Fruit fly (Drosophila melanogaster) whole organism, embryonic: ENCODE measurements around the gene Doc1.

Experiments
- Awh ChIP-seq: fragments of 200-800 bp; sonication (Bioruptor generic); IDR thresholded peaks from 2 replicates; pipeline ENCODE4, ENCODE4 v1.3.6; 2022; ENCODE audit warnings: missing biosample characterization, missing genetic modification characterization
- CG10543 ChIP-seq: fragments of 200-800 bp; sonication (Bioruptor generic); optimal IDR thresholded peaks from 3 replicates; lab custom pipeline; 2017; ENCODE audit warnings: missing biosample characterization, mild to moderate bottlenecking, missing genetic modification characterization, moderate library complexity
- CG10959 ChIP-seq: fragments of 200-800 bp; sonication (Bioruptor generic); IDR thresholded peaks from 2 replicates; pipeline ENCODE4 v1.3.6; 2022; ENCODE audit warnings: missing biosample characterization, missing genetic modification characterization
- CG12659 ChIP-seq: fragments of 200-800 bp; sonication (Bioruptor generic); optimal IDR thresholded peaks from 3 replicates; lab custom pipeline; 2017; ENCODE audit warnings: mild to moderate bottlenecking, missing biosample characterization, missing genetic modification reagents, missing genetic modification characterization
- CG12769 ChIP-seq: fragments of 200-800 bp; sonication (Bioruptor generic); optimal IDR thresholded peaks from 2 replicates; lab custom pipeline; 2019; ENCODE audit warnings: missing biosample characterization, mild to moderate bottlenecking, missing genetic modification characterization, moderate library complexity
- CG13894 ChIP-seq: fragments of 200-800 bp; sonication (Bioruptor generic); optimal IDR thresholded peaks from 3 replicates; lab custom pipeline; 2018; ENCODE audit warnings: missing biosample characterization, mild to moderate bottlenecking, missing genetic modification characterization, moderate library complexity
- CG15011 ChIP-seq: fragments of 200-800 bp; sonication (Bioruptor generic); optimal IDR thresholded peaks from 3 replicates; lab custom pipeline; 2018; ENCODE audit warnings: missing biosample characterization, mild to moderate bottlenecking, missing genetic modification characterization
- CG17361 ChIP-seq: fragments of 200-800 bp; sonication (Bioruptor generic); IDR thresholded peaks from 3 replicates; pipeline ENCODE4 v1.3.6; 2022; ENCODE audit warnings: missing biosample characterization, missing genetic modification characterization
- CG30431 ChIP-seq: fragments of 200-800 bp; sonication (Bioruptor generic); optimal IDR thresholded peaks from 2 replicates; lab custom pipeline; 2017; ENCODE audit warnings: missing biosample characterization, missing genetic modification characterization
- CG3281 ChIP-seq: fragments of 200-800 bp; sonication (Bioruptor generic); optimal IDR thresholded peaks from 3 replicates; lab custom pipeline; 2017; ENCODE audit warnings: missing biosample characterization, mild to moderate bottlenecking, missing genetic modification characterization
- CG5245 ChIP-seq: fragments of 200-800 bp; sonication (Bioruptor generic); optimal IDR thresholded peaks from 3 replicates; lab custom pipeline; 2016; ENCODE audit warnings: missing biosample characterization, missing genetic modification characterization
- CG7987 ChIP-seq: fragments of 200-800 bp; sonication (Bioruptor generic); optimal IDR thresholded peaks from 2 replicates; lab custom pipeline; 2018; ENCODE audit warnings: missing biosample characterization, mild to moderate bottlenecking, missing genetic modification characterization, moderate library complexity
- D19A ChIP-seq: fragments of 200-800 bp; optimal IDR thresholded peaks from 3 replicates; lab custom pipeline; 2019; ENCODE audit warnings: missing biosample characterization, mild to moderate bottlenecking, missing genetic modification characterization, moderate library complexity
- D19B ChIP-seq: fragments of 200-800 bp; sonication (Bioruptor generic); optimal IDR thresholded peaks from 2 replicates; lab custom pipeline; 2017; ENCODE audit warnings: missing biosample characterization, mild to moderate bottlenecking, missing genetic modification characterization
- E2f1 ChIP-seq: fragments of 200-800 bp; sonication (Bioruptor generic); IDR thresholded peaks from 2 replicates; pipeline ENCODE4 v1.3.6; 2022; ENCODE audit warnings: missing biosample characterization, missing genetic modification characterization
- Elba2 ChIP-seq: fragments of 200-800 bp; sonication (Bioruptor generic); optimal IDR thresholded peaks from 3 replicates; lab custom pipeline; 2016; ENCODE audit warnings: missing biosample characterization, missing genetic modification characterization
- Gsc ChIP-seq: fragments of 200-800 bp; sonication (Bioruptor generic); IDR thresholded peaks from 2 replicates; pipeline ENCODE4 v1.3.6; 2022; ENCODE audit warnings: missing biosample characterization, missing genetic modification characterization
- Lhr ChIP-seq: fragments of 200-800 bp; sonication (Bioruptor generic); optimal IDR thresholded peaks from 3 replicates; lab custom pipeline; 2017; ENCODE audit warnings: mild to moderate bottlenecking, missing biosample characterization, missing genetic modification reagents, missing genetic modification characterization
- Mes4 ChIP-seq: fragments of 200-800 bp; sonication (Bioruptor generic); optimal IDR thresholded peaks from 2 replicates; lab custom pipeline; 2016; ENCODE audit warnings: missing biosample characterization, missing genetic modification characterization
- Taf1 ChIP-seq: fragments of 200-800 bp; sonication (Bioruptor generic); IDR thresholded peaks from 2 replicates; pipeline ENCODE4 v1.3.6; 2022; ENCODE audit warnings: missing biosample characterization, missing genetic modification characterization
- abd-A ChIP-seq: fragments of 200-800 bp; sonication (Bioruptor generic); optimal IDR thresholded peaks from 3 replicates; lab custom pipeline; 2019; ENCODE audit warnings: missing biosample characterization, mild to moderate bottlenecking, missing genetic modification characterization, moderate library complexity
- ac ChIP-seq: fragments of 200-800 bp; sonication (Bioruptor generic); optimal IDR thresholded peaks from 3 replicates; lab custom pipeline; 2017; ENCODE audit warnings: missing biosample characterization, mild to moderate bottlenecking, missing genetic modification characterization
- chinmo ChIP-seq: fragments of 200-800 bp; sonication (Bioruptor generic); IDR thresholded peaks from 4 replicates; pipeline ENCODE4 v1.3.6; 2022; ENCODE audit warnings: missing biosample characterization, missing genetic modification characterization; ENCODE audit not compliant: partially characterized antibody
- da ChIP-seq: fragments of 200-800 bp; sonication (Bioruptor generic); optimal IDR thresholded peaks from 2 replicates; lab custom pipeline; 2016; ENCODE audit warnings: missing biosample characterization, missing genetic modification characterization
- dmrt99B ChIP-seq: fragments of 200-800 bp; sonication (Bioruptor generic); optimal IDR thresholded peaks from 2 replicates; lab custom pipeline; 2018; ENCODE audit warnings: missing biosample characterization, mild to moderate bottlenecking, missing genetic modification characterization, moderate library complexity
- fd64A ChIP-seq: fragments of 200-800 bp; sonication (Bioruptor generic); optimal IDR thresholded peaks from 3 replicates; lab custom pipeline; 2018; ENCODE audit warnings: missing biosample characterization, mild to moderate bottlenecking, missing genetic modification characterization
- gcm ChIP-seq: fragments of 200-800 bp; sonication (Bioruptor generic); optimal IDR thresholded peaks from 2 replicates; lab custom pipeline; 2019; ENCODE audit warnings: missing biosample characterization, mild to moderate bottlenecking, missing genetic modification characterization, moderate library complexity
- gem ChIP-seq: fragments of 200-800 bp; sonication (Bioruptor generic); optimal IDR thresholded peaks from 2 replicates; lab custom pipeline; 2019; ENCODE audit warnings: missing biosample characterization, mild to moderate bottlenecking, missing genetic modification characterization, moderate library complexity
- gt ChIP-seq: fragments of 200-800 bp; sonication (Bioruptor generic); IDR thresholded peaks from 2 replicates; pipeline ENCODE4 v1.3.6; 2022; ENCODE audit warnings: missing biosample characterization, missing genetic modification characterization
- ind ChIP-seq: fragments of 200-800 bp; sonication (Bioruptor generic); optimal IDR thresholded peaks from 3 replicates; lab custom pipeline; 2016; ENCODE audit warnings: missing biosample characterization, missing genetic modification characterization
- maf-S ChIP-seq: fragments of 200-800 bp; sonication (Bioruptor generic); optimal IDR thresholded peaks from 2 replicates; lab custom pipeline; 2016; ENCODE audit warnings: missing biosample characterization, missing genetic modification characterization
- nerfin-1 ChIP-seq: fragments of 200-800 bp; sonication (Bioruptor generic); optimal IDR thresholded peaks from 3 replicates; lab custom pipeline; 2019; ENCODE audit warnings: missing biosample characterization, mild to moderate bottlenecking, missing genetic modification characterization, moderate library complexity
- peb ChIP-seq: fragments of 200-800 bp; sonication (Bioruptor generic); IDR thresholded peaks from 2 replicates; pipeline ENCODE4 v1.3.6; 2022; ENCODE audit warnings: missing biosample characterization, missing genetic modification characterization
- row ChIP-seq: fragments of 200-800 bp; sonication (Bioruptor generic); IDR thresholded peaks from 3 replicates; pipeline ENCODE4 v1.3.6; 2022; ENCODE audit warnings: missing biosample characterization, missing genetic modification characterization
- salm ChIP-seq: fragments of 200-800 bp; sonication (Bioruptor generic); optimal IDR thresholded peaks from 2 replicates; lab custom pipeline; 2018; ENCODE audit warnings: missing biosample characterization, mild to moderate bottlenecking, missing genetic modification characterization
- sd ChIP-seq: fragments of 200-800 bp; sonication (Bioruptor generic); optimal IDR thresholded peaks from 3 replicates; lab custom pipeline; 2018; ENCODE audit warnings: missing biosample characterization, mild to moderate bottlenecking, missing genetic modification characterization, moderate library complexity
- sens ChIP-seq: fragments of 200-800 bp; sonication (Bioruptor generic); peaks from one replicate; lab custom pipeline; 2016; ENCODE audit warnings: missing biosample characterization, missing genetic modification characterization
- shn ChIP-seq: fragments of 200-800 bp; sonication (Bioruptor generic); optimal IDR thresholded peaks from 3 replicates; lab custom pipeline; 2016; ENCODE audit warnings: missing biosample characterization, missing genetic modification characterization
- so ChIP-seq: fragments of 200-800 bp; sonication (Bioruptor generic); IDR thresholded peaks from 3 replicates; pipeline ENCODE4 v1.3.6; 2022; ENCODE audit warnings: missing biosample characterization, missing genetic modification characterization
- sqz ChIP-seq: fragments of 200-800 bp; sonication (Bioruptor generic); optimal IDR thresholded peaks from 3 replicates; lab custom pipeline; 2018; ENCODE audit warnings: missing biosample characterization, mild to moderate bottlenecking, missing genetic modification characterization
- vvl ChIP-seq: fragments of 200-800 bp; sonication (Bioruptor generic); IDR thresholded peaks from 2 replicates; pipeline ENCODE4 v1.3.6; 2022; ENCODE audit warnings: missing biosample characterization, missing genetic modification characterization
- z ChIP-seq: fragments of 200-800 bp; sonication (Bioruptor generic); IDR thresholded peaks from 3 replicates; pipeline ENCODE4 v1.3.6; 2022; ENCODE audit warnings: missing biosample characterization, missing genetic modification characterization

The Doc1 gene

dm6 chr3L:9025680-9026079 is 15.5 kb upstream of the Doc1 start (continued):
- peak; percentile 65 for TF ChIP-seq Mes4 (GFP tag; lab: Kevin White, UChicago)
- peak; percentile 44 for TF ChIP-seq shn (GFP tag; lab: Kevin White, UChicago)
- peak; percentile 19 for TF ChIP-seq Elba2 (GFP tag; lab: Kevin White, UChicago)
- peak; percentile 71 for TF ChIP-seq CG5245 (GFP tag; lab: Kevin White, UChicago)

- no peak for TF ChIP-seq row (GFP tag; lab: Robert Waterston, UW)
- TF ChIP-seq nerfin-1, result no peak
- TF ChIP-seq sens (GFP tag; lab: Kevin White, UChicago), result peak; percentile 41
- TF ChIP-seq salm (tag; lab: Kevin White, UChicago), result no peak
- no peak for TF ChIP-seq CG12769 (tag; lab: Kevin White, UChicago)
- TF ChIP-seq CG30431 (GFP tag; lab: Kevin White, UChicago), result no peak
- peak; percentile 2 for TF ChIP-seq dmrt99B (tag; lab: Kevin White, UChicago)
- TF ChIP-seq D19B (GFP tag; lab: Kevin White, UChicago), result no peak
- TF ChIP-seq gem (tag; lab: Kevin White, UChicago), result peak; percentile 15
- no peak for TF ChIP-seq ind (GFP tag; lab: Kevin White, UChicago)
- TF ChIP-seq D19A (tag; lab: Kevin White, UChicago), result peak; percentile 92
These were observed 14.6 kb upstream of the Doc1 start for dm6 chr3L:9026568-9026967.

- peak; percentile 2 for TF ChIP-seq CG12769 (tag; lab: Kevin White, UChicago)
- TF ChIP-seq gt (GFP tag; lab: Robert Waterston, UW), result no peak
- TF ChIP-seq CG13894 (tag; lab: Kevin White, UChicago), result peak; percentile 97
- TF ChIP-seq CG12659 (GFP tag; lab: Kevin White, UChicago), result no peak
- TF ChIP-seq z (GFP tag; lab: Robert Waterston, UW), result 0 out of 3 replicates have a peak, but pooled peaks have one; percentile 31
- peak; percentile 46 for TF ChIP-seq abd-A (tag; lab: Kevin White, UChicago)
- TF ChIP-seq ac (GFP tag; lab: Kevin White, UChicago), result no peak
- peak; percentile 70 for TF ChIP-seq sd (tag; lab: Kevin White, UChicago)
- no peak for TF ChIP-seq Taf1 (GFP tag; lab: Robert Waterston, UW)
- no peak for TF ChIP-seq E2f1 (GFP tag; lab: Robert Waterston, UW)
- no peak for TF ChIP-seq gcm (GFP tag; lab: Kevin White, UChicago)
- TF ChIP-seq chinmo (GFP tag; lab: Robert Waterston, UW), result 0 out of 4 replicates have a peak, but pooled peaks have one; percentile 37
- TF ChIP-seq CG3281 (GFP tag; lab: Kevin White, UChicago), result no peak
- no peak for TF ChIP-seq Lhr (GFP tag; lab: Kevin White, UChicago)
- TF ChIP-seq Awh (GFP tag; lab: Robert Waterston, UW), result peak; percentile 69
- no peak for TF ChIP-seq fd64A
- no peak for TF ChIP-seq CG15011
- TF ChIP-seq peb (GFP tag; lab: Robert Waterston, UW), result no peak
- no peak for TF ChIP-seq so
- TF ChIP-seq sqz, result no peak
- no peak for TF ChIP-seq CG10959 (GFP tag; lab: Robert Waterston, UW)
- TF ChIP-seq CG7987 (GFP tag; lab: Kevin White, UChicago), result no peak
- TF ChIP-seq maf-S (GFP tag; lab: Kevin White, UChicago), result no peak
- peak; percentile 28 for TF ChIP-seq CG10543 (GFP tag; lab: Kevin White, UChicago)
- peak; percentile 84 for TF ChIP-seq vvl (GFP tag; lab: Robert Waterston, UW)
- TF ChIP-seq Gsc (GFP tag; lab: Robert Waterston, UW), result no peak
- TF ChIP-seq CG17361 (GFP tag; lab: Robert Waterston, UW), result no peak
- no peak for TF ChIP-seq da
These were observed 14.0 kb upstream of the Doc1 start for dm6 chr3L:9027122-9027696.
